Worm (Caenorhabditis elegans) whole organism, L1 larva: ENCODE results near the gene F43C1.5.

Source experiments
- C04F5.9 ChIP-seq: sonication (generic microtip); optimal IDR thresholded peaks from 2 replicates; lab custom pipeline; 2016; ENCODE audit warnings: missing genetic modification characterization, missing compliant biosample characterization
- C16A3.4 ChIP-seq: fragments of 150-350 bp; optimal IDR thresholded peaks from 2 replicates; lab custom pipeline; 2014; ENCODE audit warnings: missing biosample characterization, missing genetic modification characterization
- C34B4.2 ChIP-seq: sonication (generic microtip); optimal IDR thresholded peaks from 2 replicates; lab custom pipeline; 2017; ENCODE audit warnings: mild to moderate bottlenecking, missing genetic modification characterization, missing compliant biosample characterization
- Y116A8C.19 ChIP-seq: sonication (generic microtip); optimal IDR thresholded peaks from 2 replicates; lab custom pipeline; 2016; ENCODE audit warnings: missing compliant biosample characterization, missing genetic modification characterization, borderline replicate concordance
- ceh-88 ChIP-seq: fragments of 200-800 bp; sonication (Bioruptor generic); IDR thresholded peaks from 2 replicates; pipeline ENCODE4 v1.3.6; 2022; ENCODE audit warnings: missing genetic modification characterization, missing compliant biosample characterization
- ces-1 ChIP-seq: fragments of 150-350 bp; optimal IDR thresholded peaks from 2 replicates; lab custom pipeline; 2014; ENCODE audit warnings: missing biosample characterization, missing genetic modification reagents, missing genetic modification characterization
- efl-1 ChIP-seq, 4 experiments: fragments of 150-350 bp; optimal IDR thresholded peaks in 3 of 4; peaks in 1 of 4; 1 replicate in 1 of 4; 2 replicates in 3 of 4; lab custom pipeline; 2014; ENCODE audit warnings: missing biosample characterization in 2 of 4, missing genetic modification characterization in 2 of 4, missing genetic modification reagents in 2 of 4
- efl-3 ChIP-seq: fragments of 200-800 bp; sonication (Bioruptor generic); optimal IDR thresholded peaks from 2 replicates; lab custom pipeline; 2018; ENCODE audit warnings: mild to moderate bottlenecking, missing genetic modification characterization, missing compliant biosample characterization
- egl-13 ChIP-seq: sonication (generic microtip); optimal IDR thresholded peaks from 2 replicates; lab custom pipeline; 2016; ENCODE audit warnings: missing genotype, missing genetic modification reagents, missing genetic modification characterization, missing compliant biosample characterization
- elt-2 ChIP-seq: sonication (generic microtip); optimal IDR thresholded peaks from 2 replicates; lab custom pipeline; 2016; ENCODE audit warnings: missing genetic modification characterization, mild to moderate bottlenecking, inconsistent platforms, missing compliant biosample characterization, missing genetic modification reagents
- ets-5 ChIP-seq: fragments of 200-800 bp; sonication (Bioruptor generic); IDR thresholded peaks from 2 replicates; pipeline ENCODE4 v1.3.6; 2022; ENCODE audit warnings: missing genetic modification characterization, missing compliant biosample characterization
- fkh-10 ChIP-seq: sonication (generic microtip); optimal IDR thresholded peaks from 2 replicates; lab custom pipeline; 2017; ENCODE audit warnings: missing biosample characterization, missing genetic modification reagents, missing genetic modification characterization
- hlh-4 ChIP-seq: sonication (generic microtip); optimal IDR thresholded peaks from 2 replicates; lab custom pipeline; 2016; ENCODE audit warnings: mild to moderate bottlenecking, missing genetic modification characterization, missing compliant biosample characterization
- hpl-2 ChIP-seq: fragments of 150-350 bp; optimal IDR thresholded peaks from 2 replicates; lab custom pipeline; 2014; ENCODE audit warnings: missing biosample characterization, missing genetic modification reagents, missing genetic modification characterization
- irx-1 ChIP-seq: sonication (generic microtip); optimal IDR thresholded peaks from 2 replicates; lab custom pipeline; 2016; ENCODE audit warnings: missing genetic modification characterization, missing compliant biosample characterization
- jun-1 ChIP-seq: fragments of 150-350 bp; optimal IDR thresholded peaks from 2 replicates; lab custom pipeline; 2014; ENCODE audit warnings: missing biosample characterization, missing genetic modification reagents, missing genetic modification characterization
- lin-13 ChIP-seq: fragments of 150-350 bp; optimal IDR thresholded peaks from 2 replicates; lab custom pipeline; 2014; ENCODE audit warnings: missing biosample characterization, missing genetic modification reagents, missing genetic modification characterization
- lin-15B ChIP-seq: fragments of 150-350 bp; sonication (generic microtip); optimal IDR thresholded peaks from 3 replicates; lab custom pipeline; 2014; ENCODE audit warnings: missing biosample characterization, missing genetic modification characterization
- lin-35 ChIP-seq, 2 experiments: fragments of 150-350 bp; optimal IDR thresholded peaks; 2 replicates each; lab custom pipeline; 2014; ENCODE audit warnings: missing biosample characterization in 2 of 2, missing genetic modification characterization in 2 of 2, missing genetic modification reagents in 2 of 2
- mdl-1 ChIP-seq, 2 experiments: fragments of 150-350 bp; optimal IDR thresholded peaks; 2 replicates each; lab custom pipeline; 2014 to 2017; ENCODE audit warnings: missing biosample characterization in 2 of 2, missing genetic modification characterization in 2 of 2, inconsistent platforms in 1 of 2
- nhr-11 ChIP-seq: fragments of 150-350 bp; optimal IDR thresholded peaks from 2 replicates; lab custom pipeline; 2014; ENCODE audit warnings: missing biosample characterization, missing genetic modification characterization
- nhr-12 ChIP-seq: sonication (generic microtip); optimal IDR thresholded peaks from 2 replicates; lab custom pipeline; 2017; ENCODE audit warnings: missing biosample characterization, missing genetic modification characterization
- nhr-20 ChIP-seq: sonication (generic microtip); optimal IDR thresholded peaks from 2 replicates; lab custom pipeline; 2016; ENCODE audit warnings: mild to moderate bottlenecking, missing genetic modification characterization, missing compliant biosample characterization
- nhr-47 ChIP-seq: sonication (generic microtip); optimal IDR thresholded peaks from 2 replicates; lab custom pipeline; 2016; ENCODE audit warnings: mild to moderate bottlenecking, missing genetic modification characterization, moderate library complexity, missing compliant biosample characterization
- nhr-76 ChIP-seq: sonication (generic microtip); optimal IDR thresholded peaks from 2 replicates; lab custom pipeline; 2017; ENCODE audit warnings: missing biosample characterization, missing genetic modification characterization
- nhr-85 ChIP-seq: sonication (generic microtip); peaks from one replicate; lab custom pipeline; 2016; ENCODE audit warnings: missing genetic modification characterization, inconsistent platforms, missing compliant biosample characterization
- rnt-1 ChIP-seq: sonication (generic microtip); optimal IDR thresholded peaks from 2 replicates; lab custom pipeline; 2016; ENCODE audit warnings: mild to moderate bottlenecking, missing genetic modification characterization, moderate library complexity, missing compliant biosample characterization
- sox-4 ChIP-seq: sonication (generic microtip); optimal IDR thresholded peaks from 2 replicates; lab custom pipeline; 2016; ENCODE audit warnings: missing genetic modification characterization, missing compliant biosample characterization
- sup-37 ChIP-seq: fragments of 200-800 bp; sonication (Bioruptor generic); optimal IDR thresholded peaks from 2 replicates; lab custom pipeline; 2018; ENCODE audit warnings: mild to moderate bottlenecking, missing genetic modification characterization, missing compliant biosample characterization
- tbx-2 ChIP-seq: sonication (generic microtip); optimal IDR thresholded peaks from 2 replicates; lab custom pipeline; 2016; ENCODE audit warnings: missing genetic modification characterization, missing compliant biosample characterization
- unc-130 ChIP-seq: fragments of 150-350 bp; optimal IDR thresholded peaks from 2 replicates; lab custom pipeline; 2017; ENCODE audit warnings: missing biosample characterization, missing genetic modification characterization, inconsistent platforms
- unc-86 ChIP-seq: sonication (generic microtip); optimal IDR thresholded peaks from 2 replicates; lab custom pipeline; 2016; ENCODE audit warnings: missing genetic modification characterization, missing compliant biosample characterization
- unc-98 ChIP-seq: fragments of 200-800 bp; sonication (Bioruptor generic); IDR thresholded peaks from 2 replicates; pipeline ENCODE4 v1.3.6; 2022; ENCODE audit warnings: missing genetic modification characterization, missing compliant biosample characterization
- zip-4 ChIP-seq: fragments of 200-800 bp; sonication (Bioruptor generic); optimal IDR thresholded peaks from 2 replicates; lab custom pipeline; 2018; ENCODE audit warnings: mild to moderate bottlenecking, missing genetic modification characterization, moderate library complexity, missing compliant biosample characterization

The F43C1.5 gene

DNA sequence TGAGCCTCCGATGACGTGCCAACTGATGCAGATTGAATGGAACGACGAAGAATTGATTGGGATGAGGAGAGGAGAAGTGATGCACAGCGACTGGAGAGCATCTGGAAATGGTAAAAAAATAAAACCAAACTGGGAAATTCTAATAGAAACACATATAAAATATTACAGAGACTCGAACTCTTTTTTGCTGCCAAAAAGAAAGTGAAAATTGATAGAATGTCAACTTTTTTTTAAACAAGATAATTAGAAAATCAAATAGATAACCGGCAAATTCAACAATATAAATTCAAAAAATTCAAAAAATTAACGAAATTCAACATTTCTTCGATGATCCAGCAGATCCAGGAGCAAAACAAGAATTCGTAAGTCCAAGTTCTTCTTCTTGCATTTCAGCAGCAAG, 14.5 kb downstream of the F43C1.5 start, which contains the start of gene mrpl-21:
mrpl-21 (minus strand) TSS at position 101 of the 400 bp plus-strand sequence.
- peak; percentile 2 for TF ChIP-seq nhr-85
- no peak for TF ChIP-seq Y116A8C.19 (tag; lab: Kevin White, UChicago)
- TF ChIP-seq efl-1 (optimal IDR thresholded peaks at IDR 0.05; lab: Kevin White, UChicago) = no peak
- peak in 1 of 2 experiments; percentile 31 for TF ChIP-seq efl-1 (GFP tag; optimal IDR thresholded peaks at IDR 0.05 in 1 of 2; lab: Kevin White, UChicago)

ce11 chrIII:4244285-4244684, 15.3 kb downstream of the F43C1.5 start, which contains the start of gene zhit-2:
Gene zhit-2, minus strand, starts transcription at chrIII:4244385.
- TF ChIP-seq fkh-10 (GFP tag; lab: Kevin White, UChicago) (no peak), jun-1 (no peak), ceh-88 (GFP tag; lab: Robert Waterston, UW) (no peak), unc-86 (tag; lab: Kevin White, UChicago) (no peak), nhr-11 (tag; lab: Kevin White, UChicago) (no peak), lin-13 (GFP tag; lab: Kevin White, UChicago) (no peak), C16A3.4 (no peak), lin-15B (no peak), C34B4.2 (no peak), irx-1 (tag; lab: Kevin White, UChicago) (no peak), hpl-2 (GFP tag; lab: Kevin White, UChicago) (no peak), sup-37 (GFP tag; lab: Kevin White, UChicago) (no peak), elt-2 (no peak), zip-4 (GFP tag; lab: Kevin White, UChicago) (no peak), mdl-1 (tag; optimal IDR thresholded peaks at IDR 0.05; lab: Kevin White, UChicago) (no peak)

DNA sequence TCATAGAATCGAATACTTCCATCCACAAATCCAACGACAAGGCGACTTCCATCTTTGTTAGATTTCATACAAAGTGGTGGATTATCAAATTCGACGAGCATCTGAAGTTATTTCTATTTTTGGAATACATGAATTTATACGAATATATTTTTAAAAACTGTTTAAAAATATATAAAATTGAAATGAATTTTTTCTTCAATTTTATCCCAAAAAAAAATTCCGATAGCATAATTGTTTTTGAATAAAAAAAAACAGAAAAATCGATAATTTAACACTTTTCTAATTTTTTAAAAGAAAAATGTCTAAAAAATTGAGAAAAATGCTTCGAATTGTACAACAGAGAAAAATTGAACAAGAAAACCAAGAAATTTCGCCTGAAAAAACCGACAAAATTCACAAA, 18.6 kb downstream of the F43C1.5 start, which contains the start of gene Y44F5A.1:
Y44F5A.1 (minus strand) TSS at position 101 of the 400 bp plus-strand sequence.
- TF ChIP-seq efl-3 (GFP tag; lab: Kevin White, UChicago) = no peak
- TF ChIP-seq, all 84 proteins: peak for 0

ce11 chrIII:4257896-4258295, 29.0 kb downstream of the F43C1.5 start:
- no peak for TF ChIP-seq lin-35 (GFP tag; optimal IDR thresholded peaks at IDR 0.05; lab: Kevin White, UChicago)
- no peak for TF ChIP-seq ets-5 (GFP tag; lab: Robert Waterston, UW)
- TF ChIP-seq unc-98 (GFP tag; lab: Robert Waterston, UW) = no peak
- no peak for TF ChIP-seq egl-13
- TF ChIP-seq Y116A8C.19 (tag; lab: Kevin White, UChicago) = no peak
- no peak for TF ChIP-seq nhr-20
- no peak for TF ChIP-seq sox-4 (tag; lab: Kevin White, UChicago)
- TF ChIP-seq rnt-1 (tag; lab: Kevin White, UChicago) = no peak
- TF ChIP-seq nhr-47 (tag; lab: Kevin White, UChicago) = no peak

- no peak for TF ChIP-seq jun-1
- no peak for TF ChIP-seq nhr-76 (tag; lab: Kevin White, UChicago)
- no peak for TF ChIP-seq nhr-12
- no peak for TF ChIP-seq ces-1 (GFP tag; lab: Kevin White, UChicago)
- no peak for TF ChIP-seq hlh-4 (tag; lab: Kevin White, UChicago)
- no peak for TF ChIP-seq unc-130 (tag; lab: Kevin White, UChicago)
- no peak for TF ChIP-seq C04F5.9 (tag; lab: Kevin White, UChicago)
- TF ChIP-seq tbx-2 (tag; lab: Kevin White, UChicago) = no peak
- no peak for TF ChIP-seq nhr-20
Observed at ce11 chrIII:4263048-4263447, 34.1 kb downstream of the F43C1.5 start, which contains the start of gene T08A11.1. Gene T08A11.1, minus strand, starts transcription at chrIII:4263148.
